Fruit fly (Drosophila melanogaster) whole organism: ENCODE data around the gene CG10063.

Experiments used
- CG8478 ChIP-seq: fragments of >200 bp; optimal IDR thresholded peaks from 2 replicates; lab custom pipeline; 2018; ENCODE audit warnings: inconsistent platforms
- Dll ChIP-seq: fragments of >200 bp; optimal IDR thresholded peaks from 2 replicates; lab custom pipeline; 2017
- EcR ChIP-seq, 2 experiments: fragments of >200 bp; optimal IDR thresholded peaks; 2 replicates each; lab custom pipeline; 2017; ENCODE audit warnings: missing biosample characterization in 2 of 2, missing genetic modification characterization in 2 of 2, missing genetic modification reagents in 2 of 2
- pan ChIP-seq: fragments of >200 bp; optimal IDR thresholded peaks from 2 replicates; lab custom pipeline; 2017
- psq ChIP-seq: fragments of >200 bp; optimal IDR thresholded peaks from 2 replicates; lab custom pipeline; 2017
- usp ChIP-seq: fragments of >200 bp; optimal IDR thresholded peaks from 2 replicates; lab custom pipeline; 2017; ENCODE audit warnings: missing biosample characterization, missing genetic modification characterization, mixed read lengths

CG10063 gene

DNA sequence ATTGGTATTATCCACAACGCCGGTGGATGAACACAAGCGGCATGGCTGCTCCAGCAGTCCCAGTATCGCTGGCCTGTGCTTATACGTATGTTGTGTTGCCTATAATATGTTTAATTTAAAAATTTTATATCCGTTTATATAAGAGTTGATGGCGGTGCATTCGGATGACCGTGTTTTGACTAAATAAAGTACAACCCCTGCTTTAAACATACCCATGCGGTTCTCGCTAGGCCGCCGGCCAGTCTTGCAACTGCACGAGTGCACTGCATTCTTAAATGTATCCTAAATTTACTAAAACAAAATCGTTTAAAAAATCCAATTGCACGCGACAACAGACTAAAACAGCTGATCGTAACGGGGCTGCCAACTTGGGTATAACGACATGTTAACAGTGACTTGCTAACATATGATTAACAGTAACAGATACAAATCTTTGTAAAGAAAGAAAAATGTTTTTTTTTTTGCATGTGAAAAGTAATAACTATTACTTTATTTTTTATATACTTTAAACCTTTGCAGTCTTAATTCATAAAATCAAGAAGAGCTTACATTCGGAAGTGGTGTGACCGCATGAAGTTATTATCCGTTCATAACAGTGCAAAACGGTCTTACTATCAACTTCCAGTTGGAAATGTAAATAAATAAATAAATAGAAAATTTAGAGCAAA, 14.4 kb downstream of the CG10063 start, which contains the start of the genes Uqcc1 and Surf1:
Gene Uqcc1, minus strand, starts transcription at position 356 of the 668 bp plus-strand sequence.
Gene Surf1, plus strand, starts transcription at position 594 of the 668 bp plus-strand sequence.
- TF ChIP-seq Dll = no peak
- TF ChIP-seq pan (lab: Kevin White, UChicago) = no peak
- TF ChIP-seq CG8478 (lab: Kevin White, UChicago) = no peak
- TF ChIP-seq EcR (GFP tag; optimal IDR thresholded peaks at IDR 0.05; lab: Kevin White, UChicago) = no peak
- TF ChIP-seq psq (lab: Kevin White, UChicago) = no peak
- no peak for TF ChIP-seq usp (GFP tag; lab: Kevin White, UChicago)

DNA sequence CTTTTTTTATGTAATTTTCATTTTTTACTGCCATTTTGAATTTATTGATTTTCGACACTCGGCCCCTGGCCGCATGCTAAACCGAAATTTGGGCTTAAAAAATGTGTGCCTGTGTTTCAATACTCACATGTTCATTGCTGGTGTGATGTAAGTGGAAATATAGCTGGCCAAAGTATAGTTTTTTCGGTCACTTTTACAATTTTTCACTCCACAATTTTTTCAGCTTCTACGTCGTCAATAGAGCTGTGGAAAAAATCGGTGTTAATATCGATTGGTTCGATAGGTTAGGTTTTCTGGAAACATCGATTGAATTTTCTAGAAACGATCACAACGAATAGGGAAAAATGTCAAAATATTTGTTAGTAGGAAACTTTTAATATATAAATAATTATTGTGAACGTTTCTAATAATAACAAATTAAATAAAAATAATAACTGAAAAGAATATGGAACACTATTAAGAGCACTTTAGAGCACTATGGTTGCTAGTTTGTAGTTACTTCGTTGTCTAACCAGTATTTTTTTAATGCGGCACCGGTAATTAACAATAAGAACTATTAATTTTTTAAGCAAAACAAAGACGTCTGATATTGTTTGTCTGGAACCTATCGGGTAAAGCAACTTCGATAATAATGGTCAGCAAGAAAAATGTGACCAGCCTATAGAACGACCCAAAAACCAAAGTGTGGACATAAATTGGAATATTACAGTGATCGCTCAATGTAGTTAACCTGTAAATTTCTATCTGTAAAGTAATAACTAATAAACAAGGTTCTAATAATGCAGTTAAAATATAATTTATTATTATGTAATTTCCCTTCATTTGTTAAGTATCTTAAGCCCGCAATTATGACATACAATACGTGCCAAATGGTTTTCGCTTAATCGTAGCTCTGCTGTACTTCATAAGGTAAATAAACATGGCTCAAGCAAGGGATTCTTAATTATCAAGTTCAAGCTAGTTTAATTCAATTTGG, 16.7 kb downstream of the CG10063 start, which contains the start of the genes CG10077 and CG9948:
Gene CG10077, minus strand, starts transcription at position 651 of the 976 bp plus-strand sequence.
Gene CG9948, plus strand, starts transcription at position 738 of the 976 bp plus-strand sequence.
- TF ChIP-seq psq (lab: Kevin White, UChicago) = no peak
- TF ChIP-seq Dll = no peak
- TF ChIP-seq usp (GFP tag; lab: Kevin White, UChicago) = no peak
- no peak for TF ChIP-seq EcR (GFP tag; optimal IDR thresholded peaks at IDR 0.05; lab: Kevin White, UChicago)
- TF ChIP-seq CG8478 (lab: Kevin White, UChicago) = no peak
- TF ChIP-seq pan (lab: Kevin White, UChicago) = no peak

DNA sequence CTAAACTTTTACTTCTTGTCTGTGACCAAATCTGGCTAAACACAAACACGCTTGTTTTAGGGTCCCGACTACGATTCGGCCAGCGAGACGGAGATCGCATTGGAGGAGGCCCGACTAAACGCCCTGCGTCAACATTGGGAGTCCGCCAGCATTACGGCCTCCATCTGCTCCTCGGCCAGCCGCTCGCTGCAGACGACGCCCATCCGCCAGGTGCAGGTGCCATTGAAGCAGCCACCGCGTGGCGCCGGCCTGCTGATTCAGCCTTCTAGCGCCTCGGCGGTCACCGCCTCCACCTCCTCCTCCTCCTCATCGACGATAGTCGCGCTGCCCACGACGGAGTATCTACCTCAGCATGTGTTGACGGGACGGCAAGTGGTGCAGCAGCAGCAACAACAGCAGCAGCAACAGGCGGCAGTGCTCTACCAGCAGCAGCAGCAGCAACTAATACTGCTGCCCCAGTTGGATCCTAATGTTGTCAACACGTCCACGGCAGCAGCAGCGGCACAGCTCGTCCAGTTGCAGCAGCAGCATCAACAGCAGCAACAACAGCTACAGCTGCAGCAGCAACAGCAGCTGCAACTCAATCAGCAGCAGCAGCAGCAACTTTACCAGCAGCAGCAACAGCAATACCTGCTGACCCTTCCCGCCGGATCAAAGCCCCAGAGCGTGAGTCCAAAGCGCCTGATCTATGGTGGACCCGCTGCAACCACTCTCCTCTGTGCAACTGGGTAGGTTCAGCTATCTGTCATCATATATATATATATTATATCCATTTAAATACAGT, 24.9 kb downstream of the CG10063 start:
- TF ChIP-seq pan (lab: Kevin White, UChicago) (no peak), CG8478 (lab: Kevin White, UChicago) (no peak), Dll (no peak), EcR (GFP tag; optimal IDR thresholded peaks at IDR 0.05; lab: Kevin White, UChicago) (no peak), psq (lab: Kevin White, UChicago) (no peak), usp (GFP tag; lab: Kevin White, UChicago) (no peak)

DNA sequence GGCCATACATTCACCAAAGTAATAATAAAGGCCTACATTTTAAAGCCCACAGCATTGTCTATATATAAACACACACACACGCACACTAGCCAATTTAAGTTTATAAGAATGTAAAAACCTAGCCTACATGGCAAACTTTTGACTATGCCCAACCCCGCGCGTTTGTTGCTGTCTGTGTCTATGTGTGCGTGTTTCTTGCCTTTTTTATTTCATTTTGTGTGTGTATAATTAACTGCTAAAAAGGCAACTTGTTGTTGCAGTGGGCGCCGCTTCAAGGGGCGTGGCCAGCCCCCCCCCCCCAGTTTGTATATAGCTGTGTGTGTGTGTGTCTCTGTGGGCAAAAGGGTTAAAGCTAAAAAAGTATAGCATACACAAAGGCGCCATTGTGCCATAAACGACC, 26.9 kb downstream of the CG10063 start:
- TF ChIP-seq EcR (GFP tag; optimal IDR thresholded peaks at IDR 0.05; lab: Kevin White, UChicago) = no peak
- no peak for TF ChIP-seq usp (GFP tag; lab: Kevin White, UChicago)
- no peak for TF ChIP-seq Dll
- TF ChIP-seq psq (lab: Kevin White, UChicago) = no peak
- no peak for TF ChIP-seq CG8478 (lab: Kevin White, UChicago)
- TF ChIP-seq pan (lab: Kevin White, UChicago) = no peak

DNA sequence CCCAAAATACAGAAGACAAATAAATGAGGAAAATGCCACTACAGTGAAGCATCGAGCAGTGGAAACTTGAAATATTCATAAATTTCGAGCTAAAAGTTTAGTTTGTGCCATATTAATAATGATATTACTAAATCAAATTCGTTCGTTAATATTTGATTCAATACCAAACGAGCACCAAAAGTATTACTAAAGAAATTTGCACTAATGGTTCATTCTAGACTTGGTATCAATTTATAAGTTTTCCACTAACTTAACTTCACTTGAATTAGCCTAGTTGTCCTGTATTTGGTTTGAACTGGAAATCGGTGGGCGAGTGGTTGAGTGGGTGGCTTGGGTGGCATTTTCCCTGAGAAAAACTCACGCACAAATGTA, 28.3 kb downstream of the CG10063 start:
- TF ChIP-seq pan (lab: Kevin White, UChicago) (no peak), Dll (no peak), psq (lab: Kevin White, UChicago) (no peak), usp (GFP tag; lab: Kevin White, UChicago) (no peak), CG8478 (lab: Kevin White, UChicago) (no peak), EcR (GFP tag; optimal IDR thresholded peaks at IDR 0.05; lab: Kevin White, UChicago) (no peak)

DNA sequence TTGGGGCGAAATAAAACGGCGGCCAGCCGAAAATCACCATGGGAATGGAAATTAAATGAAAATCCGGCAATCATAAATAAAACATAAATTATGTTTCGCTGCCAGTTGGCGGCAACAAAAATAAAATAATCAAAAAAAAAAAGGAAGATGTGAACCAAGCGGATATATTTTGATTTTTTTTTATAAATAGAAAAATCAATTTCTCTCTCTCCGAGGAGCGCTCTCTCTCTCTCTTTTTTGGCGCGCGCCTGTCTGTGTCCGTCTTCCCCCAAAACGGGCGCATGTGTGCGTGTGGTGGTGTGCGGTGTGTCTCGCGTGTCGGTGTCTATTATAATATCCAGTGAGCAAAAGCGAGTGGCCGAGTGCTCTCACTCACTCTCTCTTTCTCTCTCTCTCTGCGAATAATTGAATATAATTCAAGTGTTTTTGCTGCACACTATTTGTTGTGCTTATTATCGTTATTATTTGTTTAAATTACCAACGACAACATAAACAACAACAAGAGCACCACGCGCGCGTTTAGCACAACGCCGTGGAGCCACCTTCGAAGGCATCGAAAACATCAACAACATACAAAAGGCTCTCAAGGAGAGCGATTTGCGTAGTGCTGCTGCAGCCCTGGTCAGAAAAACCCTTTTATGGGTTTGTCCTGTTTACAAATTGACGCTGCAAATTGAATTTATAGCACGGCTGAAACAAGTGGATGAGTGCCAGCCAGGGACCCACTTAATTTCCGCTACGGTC, 28.9 kb downstream of the CG10063 start:
- no peak for TF ChIP-seq psq (lab: Kevin White, UChicago)
- no peak for TF ChIP-seq usp (GFP tag; lab: Kevin White, UChicago)
- no peak for TF ChIP-seq CG8478 (lab: Kevin White, UChicago)
- TF ChIP-seq Dll = peak; percentile 80

DNA sequence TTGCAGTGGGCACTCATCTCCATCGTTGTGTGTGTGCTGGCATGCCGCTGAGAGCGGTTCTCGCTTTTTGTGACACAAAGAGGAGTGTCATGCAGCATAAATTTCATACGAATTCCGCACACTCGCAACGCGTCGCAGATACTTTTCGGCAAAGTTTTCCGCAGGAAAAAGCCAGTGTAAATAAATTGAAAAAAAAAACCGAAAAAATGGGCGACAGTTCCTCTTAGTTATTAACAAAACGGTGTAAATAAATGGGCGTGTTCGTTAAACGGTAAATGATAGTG, 29.5 kb downstream of the CG10063 start, which contains the start of gene tow:
Gene tow, plus strand, starts transcription at position 26 of the 284 bp plus-strand sequence.
- TF ChIP-seq Dll = no peak
- TF ChIP-seq CG8478 (lab: Kevin White, UChicago) = no peak

DNA sequence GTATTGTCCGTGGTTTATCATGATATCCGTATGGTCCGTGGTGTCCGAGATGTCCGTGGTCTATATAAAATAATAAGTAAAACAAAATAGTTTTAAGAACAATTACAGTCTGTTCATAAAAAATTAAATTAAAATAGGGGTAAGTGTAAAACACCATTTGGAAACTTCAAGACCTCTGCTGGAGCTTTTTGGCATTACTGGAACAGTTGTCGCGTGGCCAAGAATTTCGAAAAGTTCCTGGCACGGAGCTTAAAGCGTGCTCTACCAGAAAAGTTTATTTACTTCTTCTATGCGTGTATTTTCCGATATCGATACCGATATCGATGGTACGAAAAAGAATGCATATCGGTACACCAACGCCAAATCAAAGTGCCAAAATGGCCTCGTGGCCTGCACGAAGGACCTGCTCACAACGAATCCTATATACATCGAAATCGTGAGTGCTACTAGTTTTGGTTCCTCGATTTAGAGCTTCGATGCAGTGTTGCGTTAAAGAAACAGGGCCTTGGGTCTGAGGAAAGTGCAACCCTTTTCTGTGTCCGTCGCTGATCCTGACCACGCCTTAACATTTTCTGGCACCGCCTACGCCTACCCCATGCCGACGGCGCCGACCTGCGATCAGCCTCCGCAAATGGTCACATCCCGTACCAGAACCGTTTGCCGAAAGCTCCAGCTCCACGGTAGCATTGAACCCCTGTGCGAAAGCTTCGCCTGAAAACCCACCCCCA, 30.0 kb downstream of the CG10063 start:
- TF ChIP-seq Dll = no peak
- TF ChIP-seq usp (GFP tag; lab: Kevin White, UChicago) = no peak
- TF ChIP-seq EcR (GFP tag; optimal IDR thresholded peaks at IDR 0.05; lab: Kevin White, UChicago) = no peak
- TF ChIP-seq CG8478 (lab: Kevin White, UChicago) = no peak
- no peak for TF ChIP-seq psq (lab: Kevin White, UChicago)
- TF ChIP-seq pan (lab: Kevin White, UChicago) = no peak

DNA sequence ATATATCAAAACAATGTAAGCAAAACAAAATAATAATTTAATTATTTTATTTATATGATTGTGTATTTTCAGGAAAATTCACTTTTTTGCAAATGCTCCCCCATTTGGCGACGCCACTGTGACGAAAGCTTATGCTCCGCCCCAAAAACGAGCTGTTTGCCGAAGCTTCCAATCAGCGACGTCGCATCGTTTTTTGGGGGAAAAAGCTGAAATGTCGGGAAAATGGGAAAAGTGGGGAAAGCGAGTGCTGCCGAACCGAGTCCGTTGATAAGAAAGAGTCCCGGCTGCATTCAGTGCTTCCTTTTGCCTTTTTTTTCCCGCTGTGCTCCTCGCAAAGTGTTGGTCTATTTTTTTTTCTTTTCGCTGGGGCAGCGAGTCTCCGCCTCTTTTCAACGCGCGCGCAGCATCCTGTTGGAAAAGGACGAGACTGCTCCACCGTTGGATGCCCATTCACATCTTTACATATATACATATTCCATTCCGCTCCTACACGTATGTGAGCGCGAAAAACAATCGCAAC, 37.4 kb downstream of the CG10063 start:
- TF ChIP-seq EcR (GFP tag; optimal IDR thresholded peaks at IDR 0.05; lab: Kevin White, UChicago) (no peak), CG8478 (lab: Kevin White, UChicago) (no peak), Dll (no peak)

DNA sequence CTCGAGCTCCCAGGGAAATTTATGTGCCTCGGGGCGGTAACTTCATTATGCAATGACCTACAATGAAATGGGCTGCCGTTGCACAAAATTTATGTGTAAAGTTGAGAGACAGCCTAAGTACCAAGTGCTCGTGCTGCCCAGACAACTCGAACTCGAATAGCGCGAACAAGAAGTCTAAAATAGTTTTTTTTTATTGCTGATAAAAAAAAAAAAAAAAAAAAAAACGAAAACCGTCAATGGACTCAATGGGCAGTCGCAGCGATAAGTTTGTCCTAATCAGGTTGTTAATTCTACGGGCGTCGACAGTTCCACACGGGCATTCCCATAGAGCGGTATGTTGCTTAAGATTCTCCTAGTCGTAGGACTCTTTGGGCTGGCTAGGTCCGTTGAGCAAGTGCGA, 39.6 kb downstream of the CG10063 start, which contains the start of gene CG14820:
Gene CG14820, plus strand, starts transcription at position 301 of the 400 bp plus-strand sequence.
- TF ChIP-seq pan (lab: Kevin White, UChicago) (no peak), Dll (no peak), psq (lab: Kevin White, UChicago) (no peak), CG8478 (lab: Kevin White, UChicago) (no peak), usp (GFP tag; lab: Kevin White, UChicago) (no peak), EcR (GFP tag; optimal IDR thresholded peaks at IDR 0.05; lab: Kevin White, UChicago) (no peak)
